Fruit fly (Drosophila melanogaster): ENCODE measurements around the gene CG11771.

Gene CG11771

dm6 chr3R:24931856-24932255 is at the start of gene CG11771:
Gene CG11771 (plus strand): TSS chr3R:24932010.
- no peak for TF ChIP-seq CG11294 (GFP tag; IDR thresholded peaks at IDR 0.05)
- TF ChIP-seq CG1621 (tag; optimal IDR thresholded peaks at IDR 0.05), result peak; percentile 39
- TF ChIP-seq esn (GFP tag; optimal IDR thresholded peaks at IDR 0.05), result no peak
- TF ChIP-seq CG9139 (GFP tag; optimal IDR thresholded peaks at IDR 0.05), result no peak
- TF ChIP-seq Hr39 (GFP tag; optimal IDR thresholded peaks at IDR 0.05), result no peak
- TF ChIP-seq Lpt (GFP tag; optimal IDR thresholded peaks at IDR 0.05), result no peak
- no peak for TF ChIP-seq fd85E (GFP tag; optimal IDR thresholded peaks at IDR 0.05)
- no peak for TF ChIP-seq lz (GFP tag; optimal IDR thresholded peaks at IDR 0.05)
- TF ChIP-seq achi (GFP tag; optimal IDR thresholded peaks at IDR 0.05), result peak; percentile 95
- no peak for TF ChIP-seq vri (GFP tag; optimal IDR thresholded peaks at IDR 0.05)
- no peak for TF ChIP-seq Sox102F (GFP tag; optimal IDR thresholded peaks at IDR 0.05)
- TF ChIP-seq CG7368 (GFP tag; optimal IDR thresholded peaks at IDR 0.05), result no peak
- no peak for TF ChIP-seq CG32006 (GFP tag; optimal IDR thresholded peaks at IDR 0.05)

- TF ChIP-seq Eip93F (GFP tag; optimal IDR thresholded peaks at IDR 0.05) (no peak), spab (GFP tag; optimal IDR thresholded peaks at IDR 0.05) (no peak), CG4318 (GFP tag; optimal IDR thresholded peaks at IDR 0.05) (peak; percentile 62), ss (GFP tag; optimal IDR thresholded peaks at IDR 0.05) (no peak), cyc (GFP tag; optimal IDR thresholded peaks at IDR 0.05) (no peak), CG8319 (GFP tag; optimal IDR thresholded peaks at IDR 0.05) (peak; percentile 1), topi (GFP tag; optimal IDR thresholded peaks at IDR 0.05) (no peak), CG11294 (GFP tag; IDR thresholded peaks at IDR 0.05) (no peak), CG9139 (GFP tag; optimal IDR thresholded peaks at IDR 0.05) (no peak), CG6792 (GFP tag; optimal IDR thresholded peaks at IDR 0.05) (peak; percentile 22), CG11902 (GFP tag; optimal IDR thresholded peaks at IDR 0.05) (peak; percentile 30), CG7368 (GFP tag; optimal IDR thresholded peaks at IDR 0.05) (peak; percentile 25), CG10669 (GFP tag; optimal IDR thresholded peaks at IDR 0.05) (no peak), OdsH (GFP tag; optimal IDR thresholded peaks at IDR 0.05) (peak; percentile 44), CG16779 (tag; optimal IDR thresholded peaks at IDR 0.05) (no peak), Gug (GFP tag; IDR thresholded peaks at IDR 0.05) (no peak), fkh (GFP tag; optimal IDR thresholded peaks at IDR 0.05) (no peak), svp (GFP tag) (peak; percentile 20), dac (GFP tag; optimal IDR thresholded peaks at IDR 0.05) (peak; percentile 13), CG6276 (GFP tag; optimal IDR thresholded peaks at IDR 0.05) (peak; percentile 42), Eip75B (GFP tag; optimal IDR thresholded peaks at IDR 0.05) (peak; percentile 34), dsx (GFP tag; optimal IDR thresholded peaks at IDR 0.05; ENCODE audit: poor library complexity, severe bottlenecking) (no peak), CG1621 (tag; optimal IDR thresholded peaks at IDR 0.05) (no peak), Smox (GFP tag; optimal IDR thresholded peaks at IDR 0.05) (no peak), fd85E (GFP tag; optimal IDR thresholded peaks at IDR 0.05) (no peak), acj6 (GFP tag; optimal IDR thresholded peaks at IDR 0.05) (no peak), Hr4 (GFP tag; optimal IDR thresholded peaks at IDR 0.05) (peak; percentile 80), Ets96B (tag; optimal IDR thresholded peaks at IDR 0.05) (no peak), vri (GFP tag; optimal IDR thresholded peaks at IDR 0.05) (no peak), CG34406 (GFP tag; optimal IDR thresholded peaks at IDR 0.05) (peak; percentile 63), CG8119 (GFP tag; IDR thresholded peaks at IDR 0.05) (peak; percentile 41; the same call in 2 of the 3 replicates), net (GFP tag; optimal IDR thresholded peaks at IDR 0.05) (peak; percentile 39), CG6163 (GFP tag; IDR thresholded peaks at IDR 0.05) (peak; percentile 47; the same call in 1 of the 3 replicates), CG15336 (GFP tag; IDR thresholded peaks at IDR 0.05) (peak; percentile 68), fd59A (GFP tag; optimal IDR thresholded peaks at IDR 0.05) (no peak), Hr39 (GFP tag; optimal IDR thresholded peaks at IDR 0.05) (no peak), achi (GFP tag; optimal IDR thresholded peaks at IDR 0.05) (peak; percentile 33), CG8632 (GFP tag; optimal IDR thresholded peaks at IDR 0.05) (peak; percentile 2), CG6854 (GFP tag; optimal IDR thresholded peaks at IDR 0.05) (no peak), CG10631 (GFP tag; optimal IDR thresholded peaks at IDR 0.05) (no peak), Met (GFP tag; optimal IDR thresholded peaks at IDR 0.05) (no peak), CG6808 (GFP tag; optimal IDR thresholded peaks at IDR 0.05) (no peak), CG11762 (GFP tag; optimal IDR thresholded peaks at IDR 0.05; ENCODE audit: insufficient read depth) (no peak), CG32006 (GFP tag; optimal IDR thresholded peaks at IDR 0.05) (peak; percentile 78), Sox15 (GFP tag; optimal IDR thresholded peaks at IDR 0.05) (peak; percentile 17)
These were observed 45.3 kb upstream of the CG11771 start for dm6 chr3R:24886470-24886869.

Measured in whole organism, prepupa.